Fruit fly (Drosophila melanogaster): ENCODE data around the gene m-cup.

DNA sequence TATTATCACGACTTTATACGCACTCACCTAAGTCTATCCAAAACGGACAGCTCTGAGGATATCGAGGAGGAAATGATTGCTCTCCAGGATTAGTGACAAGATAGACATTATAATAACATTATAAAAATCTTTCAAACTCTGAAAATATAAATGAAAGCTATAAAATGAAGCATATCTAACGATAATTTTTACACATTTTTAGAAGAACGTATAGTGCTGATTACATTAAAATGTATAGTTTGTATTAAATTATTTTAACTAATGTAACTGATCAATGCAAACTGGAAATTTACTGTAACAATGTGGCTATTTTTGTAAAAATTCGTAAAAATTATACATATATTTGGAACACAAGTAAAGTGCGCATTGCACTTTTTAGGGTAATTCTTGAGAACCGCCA is 10.5 kb downstream of the m-cup start, which contains the start of gene CG5265:
- TF ChIP-seq EcR (GFP tag; optimal IDR thresholded peaks at IDR 0.05) (no peak), gl (tag; optimal IDR thresholded peaks at IDR 0.05) (no peak), CG32121 (GFP tag; IDR thresholded peaks at IDR 0.05) (no peak)
